Fruit fly (Drosophila melanogaster): Measurements from ENCODE around the gene spi.

Gene spi

DNA sequence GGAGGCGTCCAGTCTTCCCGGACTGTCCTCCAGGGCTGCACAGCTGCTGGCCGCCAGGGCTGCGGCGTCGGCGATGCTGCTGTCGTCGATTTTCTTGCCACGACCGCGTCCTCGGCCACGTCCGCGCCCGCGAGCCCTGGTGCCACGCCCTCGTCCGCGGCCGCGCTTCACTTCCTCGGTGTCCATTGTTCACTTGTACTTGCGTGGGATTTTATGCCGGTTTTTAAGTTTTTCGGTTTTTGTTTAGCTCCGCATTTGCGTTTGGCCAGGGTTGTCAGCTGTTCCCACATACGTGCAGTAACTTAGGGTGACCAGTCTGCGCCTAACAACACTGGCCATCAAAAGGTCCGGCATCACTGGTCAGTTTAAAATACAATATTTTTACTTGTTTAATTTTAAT, 5.1 kb upstream of the spi start, which contains the start of gene Hakai (continued):
- peak; percentile 97 for TF ChIP-seq CG7928 (GFP tag; optimal IDR thresholded peaks at IDR 0.05)
- TF ChIP-seq Fer2 (tag; optimal IDR thresholded peaks at IDR 0.05): peak; percentile 24
- TF ChIP-seq oc (tag; optimal IDR thresholded peaks at IDR 0.05): no peak
- TF ChIP-seq CG6683 (GFP tag; optimal IDR thresholded peaks at IDR 0.05): no peak
- TF ChIP-seq CG34422 (GFP tag; IDR thresholded peaks at IDR 0.05): peak; percentile 71; the same call in 1 of the 3 replicates
- TF ChIP-seq gsb (GFP tag; IDR thresholded peaks at IDR 0.05): no peak
- TF ChIP-seq CG17912 (GFP tag; optimal IDR thresholded peaks at IDR 0.05): no peak
- TF ChIP-seq CG10654 (GFP tag; optimal IDR thresholded peaks at IDR 0.05): peak; percentile 53
- TF ChIP-seq pho (GFP tag; optimal IDR thresholded peaks at IDR 0.05): peak; percentile 49
- TF ChIP-seq gro (GFP tag; optimal IDR thresholded peaks at IDR 0.05): peak; percentile 37
- TF ChIP-seq CG17568 (GFP tag; optimal IDR thresholded peaks at IDR 0.05): no peak
- peak; percentile 45 for TF ChIP-seq p53 (GFP tag; optimal IDR thresholded peaks at IDR 0.05)
- TF ChIP-seq Dad (GFP tag; optimal IDR thresholded peaks at IDR 0.05): peak; percentile 64
- TF ChIP-seq kay (GFP tag; optimal IDR thresholded peaks at IDR 0.05): no peak
- peak; percentile 52 for TF ChIP-seq CG6689 (GFP tag; IDR thresholded peaks at IDR 0.05)
- TF ChIP-seq Xrp1 (GFP tag; IDR thresholded peaks at IDR 0.05): peak; percentile 45; the same call in 1 of the 2 replicates
- peak; percentile 26 for TF ChIP-seq caup (GFP tag; optimal IDR thresholded peaks at IDR 0.05; ENCODE audit: severe bottlenecking)
- TF ChIP-seq HLH3B (GFP tag; IDR thresholded peaks at IDR 0.05): 0 out of 2 replicates have a peak, but pooled peaks have one; percentile 36
- peak; percentile 1 for TF ChIP-seq CG11723 (GFP tag; optimal IDR thresholded peaks at IDR 0.05)
- TF ChIP-seq MBD-R2 (GFP tag; IDR thresholded peaks at IDR 0.05): peak; percentile 94
- TF ChIP-seq gfzf (GFP tag; optimal IDR thresholded peaks at IDR 0.05): peak; percentile 31
- no peak for TF ChIP-seq ato (GFP tag; IDR thresholded peaks at IDR 0.05; ENCODE audit: partially characterized antibody)
- TF ChIP-seq CG1233 (GFP tag; optimal IDR thresholded peaks at IDR 0.05): no peak
- TF ChIP-seq CG7372 (GFP tag; IDR thresholded peaks at IDR 0.05): peak; percentile 46; the same call in 1 of the 2 replicates
- TF ChIP-seq zen (tag; optimal IDR thresholded peaks at IDR 0.05): no peak
- TF ChIP-seq bcd (GFP tag; optimal IDR thresholded peaks at IDR 0.05): peak; percentile 54
- peak; percentile 50; the same call in 1 of the 2 replicates for TF ChIP-seq CG6272 (GFP tag; IDR thresholded peaks at IDR 0.05)
- peak; percentile 82 for TF ChIP-seq E2f2 (GFP tag; IDR thresholded peaks at IDR 0.05)
- peak; percentile 51 for TF ChIP-seq CG16813 (GFP tag; IDR thresholded peaks at IDR 0.05; ENCODE audit: partially characterized antibody)
- peak; percentile 25; the same call in 1 of the 2 replicates for TF ChIP-seq CG31441 (GFP tag; IDR thresholded peaks at IDR 0.05)
- peak; percentile 18 for TF ChIP-seq Meics (GFP tag; optimal IDR thresholded peaks at IDR 0.05)
- TF ChIP-seq CG4707 (GFP tag; optimal IDR thresholded peaks at IDR 0.05): no peak
- peak; percentile 72 for TF ChIP-seq NFAT (GFP tag; IDR thresholded peaks at IDR 0.05)
- TF ChIP-seq Atf3 (GFP tag; optimal IDR thresholded peaks at IDR 0.05): peak; percentile 47
- TF ChIP-seq hth (optimal IDR thresholded peaks at IDR 0.05): no peak
- peak; percentile 31 for TF ChIP-seq CG15601 (tag; optimal IDR thresholded peaks at IDR 0.05)
- peak; percentile 63 for TF ChIP-seq CG17829 (tag; optimal IDR thresholded peaks at IDR 0.05)
- no peak for TF ChIP-seq Jarid2 (GFP tag; optimal IDR thresholded peaks at IDR 0.05)
- TF ChIP-seq mirr (GFP tag; optimal IDR thresholded peaks at IDR 0.05): no peak
- peak; percentile 52 for TF ChIP-seq NC2α (GFP tag; optimal IDR thresholded peaks at IDR 0.05)
- peak; percentile 47; the same call in 1 of the 3 replicates for TF ChIP-seq CG11093 (GFP tag; IDR thresholded peaks at IDR 0.05)
- peak; percentile 11 for TF ChIP-seq CG10209 (GFP tag; optimal IDR thresholded peaks at IDR 0.05)
- TF ChIP-seq Lpt (GFP tag; optimal IDR thresholded peaks at IDR 0.05): no peak
- 0 out of 2 replicates have a peak, but pooled peaks have one; percentile 9 for TF ChIP-seq Oaz (GFP tag; IDR thresholded peaks at IDR 0.05)
- TF ChIP-seq Mrtf (GFP tag; IDR thresholded peaks at IDR 0.05): no peak
- TF ChIP-seq Drgx (GFP tag; IDR thresholded peaks at IDR 0.05): peak; percentile 65
- TF ChIP-seq nerfin-1 (tag; optimal IDR thresholded peaks at IDR 0.05): peak; percentile 29
- no peak for TF ChIP-seq Deaf1 (tag; optimal IDR thresholded peaks at IDR 0.05)
- TF ChIP-seq Blimp-1 (GFP tag; optimal IDR thresholded peaks at IDR 0.05): peak; percentile 3
- TF ChIP-seq vnd (GFP tag; IDR thresholded peaks at IDR 0.05; ENCODE audit: partially characterized antibody): peak; percentile 38; the same call in 1 of the 3 replicates
